Fruit fly (Drosophila melanogaster): Measurements from ENCODE around the gene CG4911.

CG4911 gene

DNA sequence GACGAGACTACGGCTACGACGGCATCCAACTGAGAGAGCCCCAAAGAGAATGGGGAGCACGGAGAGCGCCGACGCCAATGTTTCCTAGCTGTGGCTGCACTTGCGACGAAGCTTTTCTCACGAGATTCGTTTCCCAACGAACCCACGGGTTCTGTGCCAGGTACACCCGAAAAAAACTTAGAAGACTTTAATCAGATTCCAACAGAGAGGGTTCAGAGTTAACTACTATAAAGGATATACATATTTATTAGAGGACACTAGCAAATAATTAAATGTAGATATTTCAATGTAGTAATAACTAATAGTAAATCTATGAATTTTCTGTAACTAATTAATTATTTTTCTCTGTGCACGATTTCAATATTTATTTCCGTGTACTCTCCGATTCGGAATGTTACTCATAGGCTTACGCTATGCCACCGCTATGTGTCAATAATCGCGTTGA is 6.5 kb downstream of the CG4911 start, which contains the start of gene Argk1 (continued):
- TF ChIP-seq oc (tag; optimal IDR thresholded peaks at IDR 0.05): no peak
- no peak for TF ChIP-seq HLHmδ (GFP tag; optimal IDR thresholded peaks at IDR 0.05)
- TF ChIP-seq Fer1 (GFP tag; optimal IDR thresholded peaks at IDR 0.05): peak; percentile 53
- no peak for TF ChIP-seq pnt (GFP tag; optimal IDR thresholded peaks at IDR 0.05)
- TF ChIP-seq CG13424 (tag; optimal IDR thresholded peaks at IDR 0.05): peak; percentile 70
- peak; percentile 1 for TF ChIP-seq CG13123 (GFP tag; optimal IDR thresholded peaks at IDR 0.05)
- no peak for TF ChIP-seq Dip2 (GFP tag; IDR thresholded peaks at IDR 0.05)
- no peak for TF ChIP-seq fd102C (GFP tag; optimal IDR thresholded peaks at IDR 0.05)
- peak; percentile 62 for TF ChIP-seq CG3847 (GFP tag; IDR thresholded peaks at IDR 0.05)
- TF ChIP-seq dpn (GFP tag; optimal IDR thresholded peaks at IDR 0.05): peak; percentile 28 to 63
- no peak for TF ChIP-seq shn (GFP tag; optimal IDR thresholded peaks at IDR 0.05)
- TF ChIP-seq Nf-YB (GFP tag; optimal IDR thresholded peaks at IDR 0.05): peak; percentile 24
- TF ChIP-seq Dbx (GFP tag; IDR thresholded peaks at IDR 0.05): 0 out of 3 replicates have a peak, but pooled peaks have one; percentile 11
- TF ChIP-seq en (GFP tag; optimal IDR thresholded peaks at IDR 0.05): no peak
- peak; percentile 26; the same call in 1 of the 2 replicates for TF ChIP-seq CG14667 (GFP tag; IDR thresholded peaks at IDR 0.05)
- TF ChIP-seq CG7839 (tag; optimal IDR thresholded peaks at IDR 0.05): peak; percentile 74
- TF ChIP-seq vvl (GFP tag; IDR thresholded peaks at IDR 0.05): 0 out of 2 replicates have a peak, but pooled peaks have one; percentile 26
- TF ChIP-seq CG9876 (GFP tag; optimal IDR thresholded peaks at IDR 0.05): no peak
- TF ChIP-seq NC2α (GFP tag; optimal IDR thresholded peaks at IDR 0.05): no peak
- TF ChIP-seq CG12769 (tag; optimal IDR thresholded peaks at IDR 0.05): peak; percentile 86
- no peak for TF ChIP-seq CG16813 (GFP tag; IDR thresholded peaks at IDR 0.05; ENCODE audit: partially characterized antibody)
- TF ChIP-seq CG13296 (GFP tag; optimal IDR thresholded peaks at IDR 0.05): peak; percentile 3
- no peak for TF ChIP-seq Antp (GFP tag; optimal IDR thresholded peaks at IDR 0.05)
- TF ChIP-seq Lim3 (GFP tag; IDR thresholded peaks at IDR 0.05): no peak
- TF ChIP-seq dysf (GFP tag; IDR thresholded peaks at IDR 0.05): peak; percentile 68; the same call in 2 of the 3 replicates
- TF ChIP-seq HLH54F (GFP tag; optimal IDR thresholded peaks at IDR 0.05): peak; percentile 39
- no peak; the same call in 1 of the 2 replicates for TF ChIP-seq onecut (GFP tag; IDR thresholded peaks at IDR 0.05)
- TF ChIP-seq inv (GFP tag; IDR thresholded peaks at IDR 0.05; ENCODE audit: partially characterized antibody): no peak
- TF ChIP-seq run (tag; optimal IDR thresholded peaks at IDR 0.05): no peak
- peak; percentile 51 for TF ChIP-seq CG14441 (GFP tag; IDR thresholded peaks at IDR 0.05)
- no peak for TF ChIP-seq CG1233 (GFP tag; optimal IDR thresholded peaks at IDR 0.05)
- TF ChIP-seq Dp (GFP tag; optimal IDR thresholded peaks at IDR 0.05): no peak
- TF ChIP-seq E2f2 (GFP tag; IDR thresholded peaks at IDR 0.05): peak; percentile 44; the same call in 1 of the 2 replicates
- TF ChIP-seq MESR4 (GFP tag; optimal IDR thresholded peaks at IDR 0.05): no peak
- TF ChIP-seq E2f1 (GFP tag; IDR thresholded peaks at IDR 0.05): 0 out of 2 replicates have a peak, but pooled peaks have one; percentile 28
- TF ChIP-seq CG2875 (GFP tag; optimal IDR thresholded peaks at IDR 0.05): no peak
- 0 out of 2 replicates have a peak, but pooled peaks have one; percentile 29 for TF ChIP-seq klu (GFP tag; IDR thresholded peaks at IDR 0.05)
- TF ChIP-seq CkIIα-i1 (GFP tag; IDR thresholded peaks at IDR 0.05): no peak
- TF ChIP-seq slp2 (GFP tag; optimal IDR thresholded peaks at IDR 0.05): no peak
- no peak for TF ChIP-seq chn (GFP tag; optimal IDR thresholded peaks at IDR 0.05)
- peak; percentile 58 for TF ChIP-seq wdn (GFP tag; IDR thresholded peaks at IDR 0.05)
- TF ChIP-seq gsb (GFP tag; IDR thresholded peaks at IDR 0.05): no peak
- TF ChIP-seq wek (GFP tag; optimal IDR thresholded peaks at IDR 0.05): no peak
- TF ChIP-seq CG8290 (GFP tag; optimal IDR thresholded peaks at IDR 0.05): no peak
- peak in 1 of 2 experiments; percentile 49 for TF ChIP-seq CG8290 (tag; optimal IDR thresholded peaks at IDR 0.05)
- no peak for TF ChIP-seq CG17328 (GFP tag; IDR thresholded peaks at IDR 0.05)
- TF ChIP-seq CG4404 (GFP tag; IDR thresholded peaks at IDR 0.05): 0 out of 2 replicates have a peak, but pooled peaks have one; percentile 19
- TF ChIP-seq Hmx (GFP tag; optimal IDR thresholded peaks at IDR 0.05): no peak
- TF ChIP-seq CG17361 (GFP tag; IDR thresholded peaks at IDR 0.05): peak; percentile 62
- no peak for TF ChIP-seq her (GFP tag; optimal IDR thresholded peaks at IDR 0.05)
- TF ChIP-seq CG11696 (GFP tag; IDR thresholded peaks at IDR 0.05): 0 out of 2 replicates have a peak, but pooled peaks have one; percentile 41
- TF ChIP-seq sens-2 (GFP tag; IDR thresholded peaks at IDR 0.05): no peak
